Fruit fly (Drosophila melanogaster) whole organism, embryonic: ENCODE data around the gene cwo.

Experiments used
- Antp ChIP-seq: fragments of 200-800 bp; sonication (Bioruptor generic); optimal IDR thresholded peaks from 3 replicates; lab custom pipeline; 2016; ENCODE audit warnings: missing biosample characterization, missing genetic modification characterization
- Bdp1 ChIP-seq: fragments of 200-800 bp; sonication (Bioruptor generic); optimal IDR thresholded peaks from 3 replicates; lab custom pipeline; 2016; ENCODE audit warnings: missing biosample characterization, missing genetic modification characterization
- CG10565 ChIP-seq: fragments of 200-800 bp; sonication (Bioruptor generic); optimal IDR thresholded peaks from 3 replicates; lab custom pipeline; 2016; ENCODE audit warnings: missing biosample characterization, mild to moderate bottlenecking, missing genetic modification characterization
- CG11398 ChIP-seq: fragments of 200-800 bp; sonication (Bioruptor generic); optimal IDR thresholded peaks from 2 replicates; lab custom pipeline; 2016; ENCODE audit warnings: missing biosample characterization, missing genetic modification characterization
- CG13123 ChIP-seq: fragments of 200-800 bp; sonication (Bioruptor generic); optimal IDR thresholded peaks from 2 replicates; lab custom pipeline; 2016; ENCODE audit warnings: missing biosample characterization, missing genetic modification characterization
- CG13424 ChIP-seq: fragments of 200-800 bp; sonication (Bioruptor generic); optimal IDR thresholded peaks from 2 replicates; lab custom pipeline; 2019; ENCODE audit warnings: missing biosample characterization, mild to moderate bottlenecking, missing genetic modification characterization, moderate library complexity
- CG13775 ChIP-seq: fragments of 200-800 bp; sonication (Bioruptor generic); optimal IDR thresholded peaks from 3 replicates; lab custom pipeline; 2017; ENCODE audit warnings: missing biosample characterization, mild to moderate bottlenecking, missing genetic modification characterization
- CG14667 ChIP-seq: fragments of 200-800 bp; sonication (Bioruptor generic); IDR thresholded peaks from 2 replicates; pipeline ENCODE4 v1.3.6; 2022; ENCODE audit warnings: missing biosample characterization, missing genetic modification characterization
- CG1602 ChIP-seq: fragments of 200-800 bp; sonication (Bioruptor generic); optimal IDR thresholded peaks from 3 replicates; lab custom pipeline; 2016; ENCODE audit warnings: missing biosample characterization, missing genetic modification characterization
- CG17361 ChIP-seq: fragments of 200-800 bp; sonication (Bioruptor generic); IDR thresholded peaks from 3 replicates; pipeline ENCODE4 v1.3.6; 2022; ENCODE audit warnings: missing biosample characterization, missing genetic modification characterization
- CG2712 ChIP-seq: fragments of 200-800 bp; optimal IDR thresholded peaks from 3 replicates; lab custom pipeline; 2019; ENCODE audit warnings: missing biosample characterization, mild to moderate bottlenecking, missing genetic modification characterization, moderate library complexity
- CG32767 ChIP-seq: fragments of 200-800 bp; sonication (Bioruptor generic); IDR thresholded peaks from 2 replicates; pipeline ENCODE4 v1.3.6; 2022; ENCODE audit warnings: missing biosample characterization, missing genetic modification characterization
- CG34422 ChIP-seq: fragments of 200-800 bp; sonication (Bioruptor generic); IDR thresholded peaks from 3 replicates; pipeline ENCODE4 v1.3.6; 2022; ENCODE audit warnings: missing biosample characterization, missing genetic modification characterization
- CG4404 ChIP-seq: fragments of 200-800 bp; sonication (Bioruptor generic); IDR thresholded peaks from 2 replicates; pipeline ENCODE4 v1.3.6; 2022; ENCODE audit warnings: missing biosample characterization, missing genetic modification characterization
- CG7357 ChIP-seq: fragments of 200-800 bp; sonication (Bioruptor generic); IDR thresholded peaks from 3 replicates; pipeline ENCODE4 v1.3.6; 2022; ENCODE audit warnings: missing biosample characterization, missing genetic modification characterization
- CG8290 ChIP-seq, 3 experiments: fragments of 200-800 bp; sonication (Bioruptor generic); optimal IDR thresholded peaks; 2 replicates each; lab custom pipeline; 2016 to 2019; ENCODE audit warnings: missing biosample characterization in 3 of 3, missing genetic modification characterization in 3 of 3, mild to moderate bottlenecking in 2 of 3, moderate library complexity in 1 of 3
- CG8359 ChIP-seq: fragments of 200-800 bp; sonication (Bioruptor generic); optimal IDR thresholded peaks from 2 replicates; lab custom pipeline; 2017; ENCODE audit warnings: missing biosample characterization, mild to moderate bottlenecking, missing genetic modification characterization, borderline replicate concordance
- CG9932 ChIP-seq: fragments of 200-800 bp; sonication (Bioruptor generic); IDR thresholded peaks from 2 replicates; pipeline ENCODE4 v1.3.6; 2022; ENCODE audit warnings: missing biosample characterization, missing genetic modification characterization
- CHES-1-like ChIP-seq: fragments of 200-800 bp; sonication (Bioruptor generic); optimal IDR thresholded peaks from 2 replicates; lab custom pipeline; 2016; ENCODE audit warnings: missing biosample characterization, missing genetic modification characterization
- D19B ChIP-seq: fragments of 200-800 bp; sonication (Bioruptor generic); optimal IDR thresholded peaks from 2 replicates; lab custom pipeline; 2017; ENCODE audit warnings: missing biosample characterization, mild to moderate bottlenecking, missing genetic modification characterization
- Dad ChIP-seq: fragments of 200-800 bp; sonication (Bioruptor generic); optimal IDR thresholded peaks from 3 replicates; lab custom pipeline; 2016; ENCODE audit warnings: missing biosample characterization, missing genetic modification characterization
- Doc3 ChIP-seq: fragments of 200-800 bp; sonication (Bioruptor generic); IDR thresholded peaks from 3 replicates; pipeline ENCODE4 v1.3.6; 2022; ENCODE audit warnings: missing biosample characterization, missing genetic modification characterization; ENCODE audit not compliant: partially characterized antibody
- Dref ChIP-seq: fragments of 200-800 bp; sonication (Bioruptor generic); IDR thresholded peaks from 2 replicates; pipeline ENCODE4 v1.3.6; 2022; ENCODE audit warnings: missing biosample characterization, missing genetic modification characterization
- HLH3B ChIP-seq: fragments of 200-800 bp; sonication (Bioruptor generic); IDR thresholded peaks from 2 replicates; pipeline ENCODE4 v1.3.6; 2022; ENCODE audit warnings: missing biosample characterization, missing genetic modification characterization
- HLH4C ChIP-seq: fragments of 200-800 bp; sonication (Bioruptor generic); IDR thresholded peaks from 3 replicates; pipeline ENCODE4 v1.3.6; 2022; ENCODE audit warnings: missing biosample characterization, missing genetic modification characterization; ENCODE audit not compliant: partially characterized antibody
- Hand ChIP-seq: fragments of 200-800 bp; sonication (Bioruptor generic); optimal IDR thresholded peaks from 2 replicates; lab custom pipeline; 2017; ENCODE audit warnings: mild to moderate bottlenecking, missing biosample characterization, missing genetic modification reagents, missing genetic modification characterization
- Hr39 ChIP-seq: fragments of >200 bp; optimal IDR thresholded peaks from 2 replicates; lab custom pipeline; 2017
- Max ChIP-seq: fragments of 200-800 bp; sonication (Bioruptor generic); optimal IDR thresholded peaks from 2 replicates; lab custom pipeline; 2016; ENCODE audit warnings: missing biosample characterization, mild to moderate bottlenecking, missing genetic modification characterization
- Meics ChIP-seq: fragments of 200-800 bp; sonication (Bioruptor generic); optimal IDR thresholded peaks from 2 replicates; lab custom pipeline; 2017; ENCODE audit warnings: missing biosample characterization, mild to moderate bottlenecking, missing genetic modification characterization
- PHDP ChIP-seq: fragments of 200-800 bp; sonication (Bioruptor generic); optimal IDR thresholded peaks from 3 replicates; lab custom pipeline; 2018; ENCODE audit warnings: missing biosample characterization, mild to moderate bottlenecking, missing genetic modification characterization, moderate library complexity
- Rfx ChIP-seq: fragments of 200-800 bp; sonication (Bioruptor generic); IDR thresholded peaks from 2 replicates; pipeline ENCODE4 v1.3.6; 2022; ENCODE audit warnings: missing biosample characterization, missing genetic modification characterization
- bigmax ChIP-seq: fragments of 200-800 bp; sonication (Bioruptor generic); optimal IDR thresholded peaks from 2 replicates; lab custom pipeline; 2018; ENCODE audit warnings: missing biosample characterization, mild to moderate bottlenecking, missing genetic modification characterization
- caup ChIP-seq: fragments of 200-800 bp; sonication (Bioruptor generic); optimal IDR thresholded peaks from 3 replicates; lab custom pipeline; 2017; ENCODE audit warnings: missing biosample characterization, mild to moderate bottlenecking, missing genetic modification characterization, moderate library complexity; ENCODE audit not compliant: severe bottlenecking
- chinmo ChIP-seq: fragments of 200-800 bp; sonication (Bioruptor generic); IDR thresholded peaks from 4 replicates; pipeline ENCODE4 v1.3.6; 2022; ENCODE audit warnings: missing biosample characterization, missing genetic modification characterization; ENCODE audit not compliant: partially characterized antibody
- cwo ChIP-seq: fragments of 200-800 bp; sonication (Bioruptor generic); optimal IDR thresholded peaks from 3 replicates; lab custom pipeline; 2017; ENCODE audit warnings: missing biosample characterization, missing genetic modification characterization, mild to moderate bottlenecking, moderate library complexity, missing genetic modification reagents
- dati ChIP-seq: fragments of 200-800 bp; sonication (Bioruptor generic); IDR thresholded peaks from 2 replicates; pipeline ENCODE4 v1.3.6; 2022; ENCODE audit warnings: missing biosample characterization, missing genetic modification characterization
- dmrt99B ChIP-seq: fragments of 200-800 bp; sonication (Bioruptor generic); optimal IDR thresholded peaks from 2 replicates; lab custom pipeline; 2018; ENCODE audit warnings: missing biosample characterization, mild to moderate bottlenecking, missing genetic modification characterization, moderate library complexity
- exex ChIP-seq: fragments of 200-800 bp; sonication (Bioruptor generic); optimal IDR thresholded peaks from 4 replicates; lab custom pipeline; 2018; ENCODE audit warnings: missing biosample characterization, mild to moderate bottlenecking, missing genetic modification characterization, moderate library complexity
- ftz-f1 ChIP-seq: fragments of 200-800 bp; sonication (Bioruptor generic); optimal IDR thresholded peaks from 2 replicates; lab custom pipeline; 2016; ENCODE audit warnings: missing biosample characterization, missing genetic modification characterization
- ham ChIP-seq: fragments of 200-800 bp; sonication (Bioruptor generic); IDR thresholded peaks from 2 replicates; pipeline ENCODE4 v1.3.6; 2022; ENCODE audit warnings: missing biosample characterization, missing genetic modification characterization
- hth ChIP-seq: fragments of >200 bp; optimal IDR thresholded peaks from 2 replicates; lab custom pipeline; 2017; ENCODE audit warnings: inconsistent platforms
- lmd ChIP-seq: fragments of 200-800 bp; sonication (Bioruptor generic); IDR thresholded peaks from 2 replicates; pipeline ENCODE4 v1.3.6; 2022; ENCODE audit warnings: missing biosample characterization, missing genetic modification characterization
- mam ChIP-seq: fragments of 200-800 bp; sonication (Bioruptor generic); optimal IDR thresholded peaks from 3 replicates; lab custom pipeline; 2016; ENCODE audit warnings: missing biosample characterization, missing genetic modification characterization
- mld ChIP-seq: fragments of 200-800 bp; sonication (Bioruptor generic); IDR thresholded peaks from 3 replicates; pipeline ENCODE4 v1.3.6; 2022; ENCODE audit warnings: missing biosample characterization, missing genetic modification characterization; ENCODE audit not compliant: partially characterized antibody
- nerfin-2 ChIP-seq: fragments of 200-800 bp; sonication (Bioruptor generic); IDR thresholded peaks from 2 replicates; pipeline ENCODE4 v1.3.6; 2022; ENCODE audit warnings: missing biosample characterization, missing genetic modification characterization; ENCODE audit not compliant: partially characterized antibody
- nom ChIP-seq: fragments of 200-800 bp; sonication (Bioruptor generic); optimal IDR thresholded peaks from 2 replicates; lab custom pipeline; 2017; ENCODE audit warnings: missing biosample characterization, missing genetic modification characterization, mild to moderate bottlenecking, moderate library complexity, missing genetic modification reagents
- sim ChIP-seq: fragments of 200-800 bp; sonication (Bioruptor generic); IDR thresholded peaks from 2 replicates; pipeline ENCODE4 v1.3.6; 2022; ENCODE audit warnings: missing biosample characterization, missing genetic modification characterization
- slou ChIP-seq: fragments of 200-800 bp; sonication (Bioruptor generic); optimal IDR thresholded peaks from 3 replicates; lab custom pipeline; 2016; ENCODE audit warnings: missing biosample characterization, missing genetic modification characterization
- tx ChIP-seq: fragments of 200-800 bp; sonication (Bioruptor generic); optimal IDR thresholded peaks from 2 replicates; lab custom pipeline; 2016; ENCODE audit warnings: missing biosample characterization, missing genetic modification characterization

Gene cwo

dm6 chr3R:10356563-10357363 lies 31.3 kb upstream of the cwo start (continued):
- peak; percentile 65 for TF ChIP-seq mam (GFP tag; lab: Kevin White, UChicago)
- peak; percentile 77 for TF ChIP-seq caup (GFP tag; lab: Kevin White, UChicago)
- peak; percentile 20 for TF ChIP-seq slou (GFP tag; lab: Kevin White, UChicago)
- peak; percentile 83 for TF ChIP-seq CG13424 (tag; lab: Kevin White, UChicago)
- peak; percentile 79 for TF ChIP-seq Max (GFP tag; lab: Kevin White, UChicago)
- peak; percentile 85 for TF ChIP-seq dmrt99B
- TF ChIP-seq sim (GFP tag; lab: Robert Waterston, UW), result no peak
- TF ChIP-seq CG7357 (GFP tag; lab: Robert Waterston, UW), result peak; percentile 65; the same call in 1 of the 3 replicates
- peak; percentile 75 for TF ChIP-seq CG1602 (GFP tag; lab: Kevin White, UChicago)
- TF ChIP-seq CG10565 (GFP tag; lab: Kevin White, UChicago), result no peak
- TF ChIP-seq hth (lab: Kevin White, UChicago), result no peak
- TF ChIP-seq cwo (GFP tag; lab: Kevin White, UChicago), result peak; percentile 92
- TF ChIP-seq Dref, result no peak
- TF ChIP-seq CG9932, result no peak
- TF ChIP-seq CG8359 (GFP tag; lab: Kevin White, UChicago), result peak; percentile 24
- no peak for TF ChIP-seq dati (GFP tag; lab: Robert Waterston, UW)
- no peak for TF ChIP-seq ham
- no peak for TF ChIP-seq HLH4C (GFP tag; lab: Robert Waterston, UW)
- TF ChIP-seq D19B (GFP tag; lab: Kevin White, UChicago), result peak; percentile 61
- TF ChIP-seq mld (GFP tag; lab: Robert Waterston, UW), result no peak
- peak; percentile 60 for TF ChIP-seq Bdp1 (GFP tag; lab: Kevin White, UChicago)
- TF ChIP-seq Doc3 (GFP tag; lab: Robert Waterston, UW), result no peak
- no peak for TF ChIP-seq CG34422 (GFP tag; lab: Robert Waterston, UW)
- TF ChIP-seq CHES-1-like (GFP tag; lab: Kevin White, UChicago), result peak; percentile 67
- peak; percentile 89 for TF ChIP-seq CG13775
- TF ChIP-seq nom (GFP tag; lab: Kevin White, UChicago), result peak; percentile 89
- no peak for TF ChIP-seq chinmo (GFP tag; lab: Robert Waterston, UW)
- TF ChIP-seq CG14667 (GFP tag; lab: Robert Waterston, UW), result no peak
- no peak for TF ChIP-seq CG4404
- peak; percentile 65 for TF ChIP-seq Antp (GFP tag; lab: Kevin White, UChicago)
- TF ChIP-seq Rfx (GFP tag; lab: Robert Waterston, UW), result no peak
- TF ChIP-seq CG8290 (GFP tag; optimal IDR thresholded peaks at IDR 0.05; lab: Kevin White, UChicago), result peak; percentile 55
- peak in 1 of 2 experiments; percentile 36 for TF ChIP-seq CG8290 (tag; optimal IDR thresholded peaks at IDR 0.05; lab: Kevin White, UChicago)
- TF ChIP-seq Dad (GFP tag; lab: Kevin White, UChicago), result peak; percentile 53
- no peak for TF ChIP-seq HLH3B (GFP tag; lab: Robert Waterston, UW)
- TF ChIP-seq bigmax (GFP tag; lab: Kevin White, UChicago), result no peak
- no peak for TF ChIP-seq Hr39
- TF ChIP-seq Hand (GFP tag; lab: Kevin White, UChicago), result peak; percentile 65
- TF ChIP-seq exex (tag; lab: Kevin White, UChicago), result no peak
- no peak for TF ChIP-seq nerfin-2
- peak; percentile 19 for TF ChIP-seq CG13123 (GFP tag; lab: Kevin White, UChicago)
- TF ChIP-seq PHDP (tag; lab: Kevin White, UChicago), result peak; percentile 83
- TF ChIP-seq CG17361 (GFP tag; lab: Robert Waterston, UW), result no peak
- peak; percentile 49 for TF ChIP-seq CG11398 (GFP tag; lab: Kevin White, UChicago)
- TF ChIP-seq Meics (GFP tag; lab: Kevin White, UChicago), result peak; percentile 78
- TF ChIP-seq ftz-f1 (GFP tag; lab: Kevin White, UChicago), result no peak
- no peak for TF ChIP-seq lmd
- TF ChIP-seq CG32767, result no peak
- peak; percentile 70 for TF ChIP-seq tx (GFP tag; lab: Kevin White, UChicago)
- peak; percentile 87 for TF ChIP-seq CG2712 (tag; lab: Kevin White, UChicago)
